Fruit fly (Drosophila melanogaster) whole organism, embryonic: Measurements from ENCODE around the gene Rtnl1.

Experiments
- Abd-B ChIP-seq: fragments of 200-800 bp; sonication (Bioruptor generic); optimal IDR thresholded peaks from 2 replicates; lab custom pipeline; 2018; ENCODE audit warnings: missing biosample characterization, mild to moderate bottlenecking, missing genetic modification characterization, moderate library complexity
- Awh ChIP-seq: fragments of 200-800 bp; sonication (Bioruptor generic); IDR thresholded peaks from 2 replicates; pipeline ENCODE4, ENCODE4 v1.3.6; 2022; ENCODE audit warnings: missing biosample characterization, missing genetic modification characterization
- CG1024 ChIP-seq: fragments of 200-800 bp; sonication (Bioruptor generic); IDR thresholded peaks from 2 replicates; pipeline ENCODE4 v1.3.6; 2022; ENCODE audit warnings: missing biosample characterization, missing genetic modification characterization
- CG10274 ChIP-seq: fragments of 200-800 bp; sonication (Bioruptor generic); optimal IDR thresholded peaks from 3 replicates; lab custom pipeline; 2017; ENCODE audit warnings: missing biosample characterization, mild to moderate bottlenecking, missing genetic modification characterization
- CG10431 ChIP-seq: fragments of 200-800 bp; sonication (Bioruptor generic); optimal IDR thresholded peaks from 3 replicates; lab custom pipeline; 2018; ENCODE audit warnings: missing biosample characterization, mild to moderate bottlenecking, missing genetic modification characterization
- CG10959 ChIP-seq: fragments of 200-800 bp; sonication (Bioruptor generic); IDR thresholded peaks from 2 replicates; pipeline ENCODE4 v1.3.6; 2022; ENCODE audit warnings: missing biosample characterization, missing genetic modification characterization
- CG11085 ChIP-seq: fragments of 200-800 bp; sonication (Bioruptor generic); IDR thresholded peaks from 2 replicates; pipeline ENCODE4 v1.3.6; 2022; ENCODE audit warnings: missing biosample characterization, missing genetic modification characterization
- CG11504 ChIP-seq: fragments of 200-800 bp; sonication (Bioruptor generic); optimal IDR thresholded peaks from 3 replicates; lab custom pipeline; 2019; ENCODE audit warnings: missing biosample characterization, mild to moderate bottlenecking, missing genetic modification characterization, moderate library complexity
- CG14014 ChIP-seq: fragments of 200-800 bp; sonication (Bioruptor generic); IDR thresholded peaks from 2 replicates; pipeline ENCODE4 v1.3.6; 2022; ENCODE audit warnings: missing biosample characterization, missing genetic modification characterization
- CG1602 ChIP-seq: fragments of 200-800 bp; sonication (Bioruptor generic); optimal IDR thresholded peaks from 3 replicates; lab custom pipeline; 2016; ENCODE audit warnings: missing biosample characterization, missing genetic modification characterization
- CG1647 ChIP-seq: fragments of 200-800 bp; sonication (Bioruptor generic); optimal IDR thresholded peaks from 3 replicates; lab custom pipeline; 2016; ENCODE audit warnings: missing biosample characterization, missing genetic modification characterization
- CG17186 ChIP-seq: fragments of 200-800 bp; sonication (Bioruptor generic); optimal IDR thresholded peaks from 3 replicates; lab custom pipeline; 2017; ENCODE audit warnings: missing biosample characterization, missing genetic modification reagents, missing genetic modification characterization
- CG2116 ChIP-seq: fragments of 200-800 bp; sonication (Bioruptor generic); optimal IDR thresholded peaks from 3 replicates; lab custom pipeline; 2018; ENCODE audit warnings: missing biosample characterization, mild to moderate bottlenecking, missing genetic modification characterization
- CG2202 ChIP-seq: fragments of 200-800 bp; sonication (Bioruptor generic); optimal IDR thresholded peaks from 2 replicates; lab custom pipeline; 2018; ENCODE audit warnings: missing biosample characterization, mild to moderate bottlenecking, missing genetic modification characterization
- CG4328 ChIP-seq: fragments of 200-800 bp; sonication (Bioruptor generic); optimal IDR thresholded peaks from 3 replicates; lab custom pipeline; 2017; ENCODE audit warnings: missing biosample characterization, missing genetic modification reagents, missing genetic modification characterization
- CG4854 ChIP-seq: fragments of 200-800 bp; sonication (Bioruptor generic); optimal IDR thresholded peaks from 2 replicates; lab custom pipeline; 2016; ENCODE audit warnings: missing biosample characterization, missing genetic modification characterization, inconsistent platforms
- Dbx ChIP-seq: fragments of 200-800 bp; sonication (Bioruptor generic); IDR thresholded peaks from 3 replicates; pipeline ENCODE4 v1.3.6; 2022; ENCODE audit warnings: missing biosample characterization, missing genetic modification characterization
- Dp ChIP-seq: fragments of 200-800 bp; sonication (Bioruptor generic); optimal IDR thresholded peaks from 2 replicates; lab custom pipeline; 2018; ENCODE audit warnings: missing biosample characterization, mild to moderate bottlenecking, missing genetic modification characterization, moderate library complexity
- Ets65A ChIP-seq: fragments of 200-800 bp; sonication (Bioruptor generic); peaks from one replicate; lab custom pipeline; 2016; ENCODE audit warnings: missing biosample characterization, missing genetic modification characterization
- Gug ChIP-seq: fragments of 200-800 bp; sonication (Bioruptor generic); IDR thresholded peaks from 4 replicates; pipeline ENCODE4 v1.3.6; 2022; ENCODE audit warnings: missing biosample characterization, missing genetic modification characterization
- H15 ChIP-seq: fragments of 200-800 bp; sonication (Bioruptor generic); IDR thresholded peaks from 3 replicates; pipeline ENCODE4 v1.3.6; 2022; ENCODE audit warnings: missing biosample characterization, missing genetic modification characterization
- HLH54F ChIP-seq: fragments of 200-800 bp; sonication (Bioruptor generic); optimal IDR thresholded peaks from 3 replicates; lab custom pipeline; 2016; ENCODE audit warnings: missing biosample characterization, missing genetic modification characterization
- Hr39 ChIP-seq: fragments of >200 bp; optimal IDR thresholded peaks from 2 replicates; lab custom pipeline; 2017
- NK7.1 ChIP-seq: fragments of 200-800 bp; sonication (Bioruptor generic); optimal IDR thresholded peaks from 3 replicates; lab custom pipeline; 2016; ENCODE audit warnings: missing biosample characterization, missing genetic modification characterization
- Pdp1 ChIP-seq, 2 experiments: fragments of 200-800 bp; sonication (Bioruptor generic); optimal IDR thresholded peaks; 3 replicates each; lab custom pipeline; 2016; ENCODE audit warnings: missing biosample characterization in 2 of 2, missing genetic modification characterization in 2 of 2, mild to moderate bottlenecking in 1 of 2, moderate library complexity in 1 of 2
- Ravus ChIP-seq: fragments of 200-800 bp; sonication (Bioruptor generic); IDR thresholded peaks from 2 replicates; pipeline ENCODE4 v1.3.6; 2022; ENCODE audit warnings: missing biosample characterization, missing genetic modification characterization
- Rfx ChIP-seq: fragments of 200-800 bp; sonication (Bioruptor generic); IDR thresholded peaks from 2 replicates; pipeline ENCODE4 v1.3.6; 2022; ENCODE audit warnings: missing biosample characterization, missing genetic modification characterization
- Rx ChIP-seq: fragments of 200-800 bp; sonication (Bioruptor generic); IDR thresholded peaks from 2 replicates; pipeline ENCODE4 v1.3.6; 2022; ENCODE audit warnings: missing biosample characterization, missing genetic modification characterization
- Sry-δ ChIP-seq: fragments of 200-800 bp; sonication (Bioruptor generic); optimal IDR thresholded peaks from 2 replicates; lab custom pipeline; 2016; ENCODE audit warnings: missing biosample characterization, missing genetic modification characterization
- Xbp1 ChIP-seq: fragments of 200-800 bp; sonication (Bioruptor generic); optimal IDR thresholded peaks from 3 replicates; lab custom pipeline; 2016; ENCODE audit warnings: missing biosample characterization, mild to moderate bottlenecking, missing genetic modification characterization
- btn ChIP-seq: fragments of 200-800 bp; sonication (Bioruptor generic); optimal IDR thresholded peaks from 2 replicates; lab custom pipeline; 2016; ENCODE audit warnings: missing biosample characterization, missing genetic modification characterization
- cas ChIP-seq: fragments of 200-800 bp; sonication (Bioruptor generic); IDR thresholded peaks from 2 replicates; pipeline ENCODE4 v1.3.6; 2022; ENCODE audit warnings: missing biosample characterization, missing genetic modification characterization
- croc ChIP-seq: fragments of 200-800 bp; sonication (Bioruptor generic); conservative IDR thresholded peaks from 3 replicates; pipeline ENCODE4 v1.3.6; 2022; ENCODE audit warnings: missing biosample characterization, missing genetic modification characterization
- da ChIP-seq: fragments of 200-800 bp; sonication (Bioruptor generic); optimal IDR thresholded peaks from 2 replicates; lab custom pipeline; 2016; ENCODE audit warnings: missing biosample characterization, missing genetic modification characterization
- gcm2 ChIP-seq: fragments of 200-800 bp; sonication (Bioruptor generic); optimal IDR thresholded peaks from 2 replicates; lab custom pipeline; 2016; ENCODE audit warnings: missing biosample characterization, missing genetic modification characterization
- gro ChIP-seq: fragments of 200-800 bp; sonication (Bioruptor generic); optimal IDR thresholded peaks from 2 replicates; lab custom pipeline; 2016; ENCODE audit warnings: missing biosample characterization, missing genetic modification characterization
- gsb ChIP-seq: fragments of 200-800 bp; sonication (Bioruptor generic); IDR thresholded peaks from 2 replicates; pipeline ENCODE4 v1.3.6; 2022; ENCODE audit warnings: missing biosample characterization, missing genetic modification characterization
- hth ChIP-seq: fragments of >200 bp; optimal IDR thresholded peaks from 2 replicates; lab custom pipeline; 2017; ENCODE audit warnings: inconsistent platforms
- ken ChIP-seq: fragments of 200-800 bp; sonication (Bioruptor generic); IDR thresholded peaks from 3 replicates; pipeline ENCODE4 v1.3.6; 2022; ENCODE audit warnings: missing biosample characterization, missing genetic modification characterization
- lilli ChIP-seq: fragments of 200-800 bp; sonication (Bioruptor generic); optimal IDR thresholded peaks from 3 replicates; lab custom pipeline; 2016; ENCODE audit warnings: missing biosample characterization, missing genetic modification characterization
- mam ChIP-seq: fragments of 200-800 bp; sonication (Bioruptor generic); optimal IDR thresholded peaks from 3 replicates; lab custom pipeline; 2016; ENCODE audit warnings: missing biosample characterization, missing genetic modification characterization
- nom ChIP-seq: fragments of 200-800 bp; sonication (Bioruptor generic); optimal IDR thresholded peaks from 2 replicates; lab custom pipeline; 2017; ENCODE audit warnings: missing biosample characterization, missing genetic modification characterization, mild to moderate bottlenecking, moderate library complexity, missing genetic modification reagents
- ro ChIP-seq: fragments of 200-800 bp; sonication (Bioruptor generic); IDR thresholded peaks from 2 replicates; pipeline ENCODE4 v1.3.6; 2022; ENCODE audit warnings: missing biosample characterization, missing genetic modification characterization
- row ChIP-seq: fragments of 200-800 bp; sonication (Bioruptor generic); IDR thresholded peaks from 3 replicates; pipeline ENCODE4 v1.3.6; 2022; ENCODE audit warnings: missing biosample characterization, missing genetic modification characterization
- salm ChIP-seq: fragments of 200-800 bp; sonication (Bioruptor generic); optimal IDR thresholded peaks from 2 replicates; lab custom pipeline; 2018; ENCODE audit warnings: missing biosample characterization, mild to moderate bottlenecking, missing genetic modification characterization
- scrt ChIP-seq: fragments of 200-800 bp; sonication (Bioruptor generic); optimal IDR thresholded peaks from 2 replicates; lab custom pipeline; 2018; ENCODE audit warnings: missing biosample characterization, mild to moderate bottlenecking, missing genetic modification characterization, moderate library complexity
- sisA ChIP-seq: fragments of 200-800 bp; sonication (Bioruptor generic); IDR thresholded peaks from 2 replicates; pipeline ENCODE4 v1.3.6; 2022; ENCODE audit warnings: missing biosample characterization, missing genetic modification characterization
- slou ChIP-seq: fragments of 200-800 bp; sonication (Bioruptor generic); optimal IDR thresholded peaks from 3 replicates; lab custom pipeline; 2016; ENCODE audit warnings: missing biosample characterization, missing genetic modification characterization
- sug ChIP-seq: fragments of 200-800 bp; optimal IDR thresholded peaks from 2 replicates; lab custom pipeline; 2019; ENCODE audit warnings: missing biosample characterization, mild to moderate bottlenecking, missing genetic modification characterization, moderate library complexity
- tgo ChIP-seq: fragments of 200-800 bp; sonication (Bioruptor generic); IDR thresholded peaks from 3 replicates; pipeline ENCODE4 v1.3.6; 2022; ENCODE audit warnings: missing biosample characterization, missing genetic modification characterization
- vvl ChIP-seq: fragments of 200-800 bp; sonication (Bioruptor generic); IDR thresholded peaks from 2 replicates; pipeline ENCODE4 v1.3.6; 2022; ENCODE audit warnings: missing biosample characterization, missing genetic modification characterization

The Rtnl1 gene

dm6 chr2L:5044892-5045619 lies 35.5 kb upstream of the Rtnl1 start (continued):
- TF ChIP-seq ro (GFP tag; lab: Robert Waterston, UW) = no peak; the same call in 1 of the 2 replicates
- no peak for TF ChIP-seq sug (tag; lab: Kevin White, UChicago)
- no peak for TF ChIP-seq Dp (GFP tag; lab: Kevin White, UChicago)
- TF ChIP-seq Dbx (GFP tag; lab: Robert Waterston, UW) = no peak
- no peak for TF ChIP-seq salm
- peak; percentile 45; the same call in 1 of the 2 replicates for TF ChIP-seq CG1024 (GFP tag; lab: Robert Waterston, UW)
- peak; percentile 15 for TF ChIP-seq CG2116 (GFP tag; lab: Kevin White, UChicago)
- peak; percentile 20 to 33 for TF ChIP-seq Pdp1 (GFP tag; optimal IDR thresholded peaks at IDR 0.05; lab: Kevin White, UChicago)
- no peak for TF ChIP-seq NK7.1 (GFP tag; lab: Kevin White, UChicago)
- TF ChIP-seq CG1647 = no peak
- peak; percentile 64 for TF ChIP-seq Ets65A (GFP tag; lab: Kevin White, UChicago)
- no peak for TF ChIP-seq btn (GFP tag; lab: Kevin White, UChicago)
- no peak for TF ChIP-seq gcm2 (GFP tag; lab: Kevin White, UChicago)
- no peak for TF ChIP-seq Hr39 (lab: Kevin White, UChicago)
- TF ChIP-seq CG14014 (GFP tag; lab: Robert Waterston, UW) = peak; percentile 64; the same call in 1 of the 2 replicates
- TF ChIP-seq Rx (GFP tag; lab: Robert Waterston, UW) = peak; percentile 24; the same call in 1 of the 2 replicates
- peak; percentile 24 for TF ChIP-seq Abd-B
- TF ChIP-seq cas (GFP tag; lab: Robert Waterston, UW) = no peak
- no peak for TF ChIP-seq CG10959 (GFP tag; lab: Robert Waterston, UW)
- TF ChIP-seq CG10431 (GFP tag; lab: Kevin White, UChicago) = peak; percentile 8
- TF ChIP-seq CG4854 (GFP tag; lab: Kevin White, UChicago) = no peak
- peak; percentile 35; the same call in 1 of the 3 replicates for TF ChIP-seq croc (GFP tag; lab: Robert Waterston, UW)
- peak; percentile 43; the same call in 1 of the 3 replicates for TF ChIP-seq H15
- peak; percentile 57 for TF ChIP-seq lilli (GFP tag; lab: Kevin White, UChicago)
- TF ChIP-seq Ravus (GFP tag; lab: Robert Waterston, UW) = no peak
- no peak for TF ChIP-seq CG17186 (GFP tag; lab: Kevin White, UChicago)
- peak; percentile 44; the same call in 1 of the 3 replicates for TF ChIP-seq tgo (GFP tag; lab: Robert Waterston, UW)
- TF ChIP-seq gro (GFP tag; lab: Kevin White, UChicago) = no peak
- TF ChIP-seq vvl (GFP tag; lab: Robert Waterston, UW) = peak; percentile 27; the same call in 1 of the 2 replicates
- TF ChIP-seq CG4328 (GFP tag; lab: Kevin White, UChicago) = peak; percentile 31
- peak; percentile 85 for TF ChIP-seq Gug
- TF ChIP-seq Rfx (GFP tag; lab: Robert Waterston, UW) = peak; percentile 63
- TF ChIP-seq row (GFP tag; lab: Robert Waterston, UW) = peak; percentile 71
- TF ChIP-seq scrt (GFP tag; lab: Kevin White, UChicago) = no peak
- peak; percentile 52 for TF ChIP-seq nom
- TF ChIP-seq CG2202 (tag; lab: Kevin White, UChicago) = no peak
- TF ChIP-seq HLH54F (GFP tag; lab: Kevin White, UChicago) = no peak
- no peak for TF ChIP-seq hth
- peak; percentile 35; the same call in 1 of the 2 replicates for TF ChIP-seq sisA (GFP tag; lab: Robert Waterston, UW)
- TF ChIP-seq Sry-δ (GFP tag; lab: Kevin White, UChicago) = no peak
- peak; percentile 54 for TF ChIP-seq mam (GFP tag; lab: Kevin White, UChicago)
- TF ChIP-seq Awh (GFP tag; lab: Robert Waterston, UW) = peak; percentile 65
- TF ChIP-seq CG1602 = peak; percentile 29
- TF ChIP-seq slou = peak; percentile 32
- no peak for TF ChIP-seq da (GFP tag; lab: Kevin White, UChicago)
- peak; percentile 79 for TF ChIP-seq CG11504 (tag; lab: Kevin White, UChicago)
- no peak for TF ChIP-seq gsb
- peak; percentile 43; the same call in 1 of the 2 replicates for TF ChIP-seq CG11085 (GFP tag; lab: Robert Waterston, UW)
- TF ChIP-seq ken (GFP tag; lab: Robert Waterston, UW) = peak; percentile 60; the same call in 2 of the 3 replicates
- peak; percentile 47 for TF ChIP-seq Xbp1 (GFP tag; lab: Kevin White, UChicago)
- no peak for TF ChIP-seq CG10274
